Worm (Caenorhabditis elegans) whole organism, midembryonic: Measurements from ENCODE around the gene btb-2.

ENCODE experiments used
- T22C8.4 ChIP-seq: fragments of 200-800 bp; sonication (Bioruptor generic); IDR thresholded peaks from 2 replicates; pipeline ENCODE4 v1.3.6; 2022; ENCODE audit warnings: missing genetic modification characterization, missing compliant biosample characterization
- cog-1 ChIP-seq: sonication (generic microtip); optimal IDR thresholded peaks from 2 replicates; lab custom pipeline; 2016; ENCODE audit warnings: missing genetic modification characterization, missing compliant biosample characterization
- flt-1 ChIP-seq: fragments of 200-800 bp; sonication (Bioruptor generic); IDR thresholded peaks from 2 replicates; pipeline ENCODE4 v1.3.6; 2022; ENCODE audit warnings: missing genetic modification characterization, missing compliant biosample characterization
- klf-2 ChIP-seq: fragments of 200-800 bp; sonication (Bioruptor generic); conservative IDR thresholded peaks from 2 replicates; pipeline ENCODE4 v1.3.6; 2022; ENCODE audit warnings: missing genetic modification reagents, missing genetic modification characterization, missing compliant biosample characterization
- med-1 ChIP-seq: sonication (generic microtip); optimal IDR thresholded peaks from 2 replicates; lab custom pipeline; 2017; ENCODE audit warnings: missing genetic modification characterization, mild to moderate bottlenecking, missing compliant biosample characterization, antibody characterized with exemption, missing genetic modification reagents; ENCODE audit not compliant: insufficient read depth
- ref-1 ChIP-seq: fragments of 200-800 bp; sonication (Bioruptor generic); conservative IDR thresholded peaks from 2 replicates; pipeline ENCODE4 v1.3.6; 2022; ENCODE audit warnings: missing genetic modification reagents, missing genetic modification characterization, missing compliant biosample characterization
- tab-1 ChIP-seq: fragments of 200-800 bp; sonication (Bioruptor generic); IDR thresholded peaks from 2 replicates; pipeline ENCODE4 v1.3.6; 2022; ENCODE audit warnings: missing genetic modification characterization, missing compliant biosample characterization
- ztf-23 ChIP-seq: fragments of 200-800 bp; sonication (Bioruptor generic); IDR thresholded peaks from 2 replicates; pipeline ENCODE4 v1.3.6; 2022; ENCODE audit warnings: missing genetic modification reagents, missing genetic modification characterization, missing compliant biosample characterization
- ztf-29 ChIP-seq: fragments of 200-800 bp; sonication (Bioruptor generic); IDR thresholded peaks from 2 replicates; pipeline ENCODE4 v1.3.6; 2022; ENCODE audit warnings: missing genetic modification reagents, missing genetic modification characterization, missing compliant biosample characterization

The btb-2 gene

ce11 chrII:6425993-6426392, 24.2 kb downstream of the btb-2 start, which contains the start of gene col-75:
TSS of gene col-75 (plus strand) at chrII:6426293.
- TF ChIP-seq tab-1 (GFP tag; lab: Robert Waterston, UW), result no peak
- TF ChIP-seq flt-1 (GFP tag; lab: Robert Waterston, UW), result no peak
- no peak for TF ChIP-seq ztf-29 (GFP tag; lab: Robert Waterston, UW)
- no peak for TF ChIP-seq T22C8.4 (GFP tag; lab: Robert Waterston, UW)
- no peak for TF ChIP-seq ref-1 (GFP tag; lab: Robert Waterston, UW)

- TF ChIP-seq tab-1 (GFP tag; lab: Robert Waterston, UW), result no peak
- TF ChIP-seq ref-1 (GFP tag; lab: Robert Waterston, UW), result no peak
- TF ChIP-seq T22C8.4 (GFP tag; lab: Robert Waterston, UW), result no peak
- TF ChIP-seq med-1 (GFP tag; lab: Kevin White, UChicago), result no peak
- no peak for TF ChIP-seq klf-2 (GFP tag; lab: Robert Waterston, UW)
- no peak for TF ChIP-seq flt-1 (GFP tag; lab: Robert Waterston, UW)
- no peak for TF ChIP-seq ztf-29 (GFP tag; lab: Robert Waterston, UW)
- no peak for TF ChIP-seq cog-1 (tag; lab: Kevin White, UChicago)
Observed at ce11 chrII:6436845-6437244, 35.1 kb downstream of the btb-2 start.

ce11 chrII:6441128-6441527, 39.4 kb downstream of the btb-2 start, which contains the start of gene cutl-16:
TSS of gene cutl-16 (plus strand) at chrII:6441428.
- TF ChIP-seq klf-2 (GFP tag; lab: Robert Waterston, UW) (no peak), tab-1 (GFP tag; lab: Robert Waterston, UW) (no peak), ztf-23 (GFP tag; lab: Robert Waterston, UW) (no peak), med-1 (GFP tag; lab: Kevin White, UChicago) (no peak), ref-1 (GFP tag; lab: Robert Waterston, UW) (no peak), cog-1 (tag; lab: Kevin White, UChicago) (no peak), T22C8.4 (GFP tag; lab: Robert Waterston, UW) (no peak), flt-1 (GFP tag; lab: Robert Waterston, UW) (no peak), ztf-29 (GFP tag; lab: Robert Waterston, UW) (no peak)

ce11 chrII:6443710-6444109, 42.0 kb downstream of the btb-2 start, which contains the start of gene K06A1.2:
TSS of gene K06A1.2 (plus strand) at chrII:6444010.
- no peak for TF ChIP-seq med-1 (GFP tag; lab: Kevin White, UChicago)
- no peak for TF ChIP-seq ztf-29 (GFP tag; lab: Robert Waterston, UW)
- no peak for TF ChIP-seq ztf-23 (GFP tag; lab: Robert Waterston, UW)
- TF ChIP-seq tab-1 (GFP tag; lab: Robert Waterston, UW), result no peak
- TF ChIP-seq cog-1 (tag; lab: Kevin White, UChicago), result no peak
- no peak for TF ChIP-seq ref-1 (GFP tag; lab: Robert Waterston, UW)
- TF ChIP-seq flt-1 (GFP tag; lab: Robert Waterston, UW), result no peak

ce11 chrII:6448189-6448588, 46.4 kb downstream of the btb-2 start:
- no peak for TF ChIP-seq klf-2 (GFP tag; lab: Robert Waterston, UW)
- TF ChIP-seq ref-1 (GFP tag; lab: Robert Waterston, UW), result no peak
- no peak for TF ChIP-seq cog-1 (tag; lab: Kevin White, UChicago)
- no peak for TF ChIP-seq ztf-29 (GFP tag; lab: Robert Waterston, UW)
- TF ChIP-seq flt-1 (GFP tag; lab: Robert Waterston, UW), result no peak
- TF ChIP-seq T22C8.4 (GFP tag; lab: Robert Waterston, UW), result no peak
- TF ChIP-seq ztf-23 (GFP tag; lab: Robert Waterston, UW), result no peak
- no peak for TF ChIP-seq tab-1 (GFP tag; lab: Robert Waterston, UW)
- no peak for TF ChIP-seq med-1 (GFP tag; lab: Kevin White, UChicago)

- no peak for TF ChIP-seq tab-1 (GFP tag; lab: Robert Waterston, UW)
- TF ChIP-seq med-1 (GFP tag; lab: Kevin White, UChicago), result no peak
- TF ChIP-seq klf-2 (GFP tag; lab: Robert Waterston, UW), result no peak
- no peak for TF ChIP-seq ztf-29 (GFP tag; lab: Robert Waterston, UW)
- no peak for TF ChIP-seq cog-1 (tag; lab: Kevin White, UChicago)
- no peak for TF ChIP-seq flt-1 (GFP tag; lab: Robert Waterston, UW)
- no peak for TF ChIP-seq T22C8.4 (GFP tag; lab: Robert Waterston, UW)
- TF ChIP-seq ref-1 (GFP tag; lab: Robert Waterston, UW), result no peak
- no peak for TF ChIP-seq ztf-23 (GFP tag; lab: Robert Waterston, UW)
Observed at ce11 chrII:6448656-6449055, 46.9 kb downstream of the btb-2 start.

ce11 chrII:6449656-6450055, 47.9 kb downstream of the btb-2 start, which contains the start of gene nhr-22:
TSS of gene nhr-22 (minus strand) at chrII:6449792.
- TF ChIP-seq cog-1 (tag; lab: Kevin White, UChicago), result no peak
- TF ChIP-seq ztf-23 (GFP tag; lab: Robert Waterston, UW), result no peak
- no peak for TF ChIP-seq med-1 (GFP tag; lab: Kevin White, UChicago)
- no peak for TF ChIP-seq T22C8.4 (GFP tag; lab: Robert Waterston, UW)
- no peak for TF ChIP-seq flt-1 (GFP tag; lab: Robert Waterston, UW)
- no peak for TF ChIP-seq ref-1 (GFP tag; lab: Robert Waterston, UW)
- TF ChIP-seq ztf-29 (GFP tag; lab: Robert Waterston, UW), result no peak
- TF ChIP-seq tab-1 (GFP tag; lab: Robert Waterston, UW), result no peak
- no peak for TF ChIP-seq klf-2 (GFP tag; lab: Robert Waterston, UW)
